Worm (Caenorhabditis elegans) whole organism, midembryonic: ENCODE measurements around the gene T08G2.2.
A peak's percentile ranks its signal among the peaks of the same experiment; 100 is the strongest.

Experiments used
- T22C8.4 ChIP-seq: fragments of 200-800 bp; sonication (Bioruptor generic); IDR thresholded peaks from 2 replicates; pipeline ENCODE4 v1.3.6; 2022; ENCODE audit warnings: missing genetic modification characterization, missing compliant biosample characterization
- cog-1 ChIP-seq: sonication (generic microtip); optimal IDR thresholded peaks from 2 replicates; lab custom pipeline; 2016; ENCODE audit warnings: missing genetic modification characterization, missing compliant biosample characterization
- flt-1 ChIP-seq: fragments of 200-800 bp; sonication (Bioruptor generic); IDR thresholded peaks from 2 replicates; pipeline ENCODE4 v1.3.6; 2022; ENCODE audit warnings: missing genetic modification characterization, missing compliant biosample characterization
- klf-2 ChIP-seq: fragments of 200-800 bp; sonication (Bioruptor generic); conservative IDR thresholded peaks from 2 replicates; pipeline ENCODE4 v1.3.6; 2022; ENCODE audit warnings: missing genetic modification reagents, missing genetic modification characterization, missing compliant biosample characterization
- med-1 ChIP-seq: sonication (generic microtip); optimal IDR thresholded peaks from 2 replicates; lab custom pipeline; 2017; ENCODE audit warnings: missing genetic modification characterization, mild to moderate bottlenecking, missing compliant biosample characterization, antibody characterized with exemption, missing genetic modification reagents; ENCODE audit not compliant: insufficient read depth
- ref-1 ChIP-seq: fragments of 200-800 bp; sonication (Bioruptor generic); conservative IDR thresholded peaks from 2 replicates; pipeline ENCODE4 v1.3.6; 2022; ENCODE audit warnings: missing genetic modification reagents, missing genetic modification characterization, missing compliant biosample characterization
- tab-1 ChIP-seq: fragments of 200-800 bp; sonication (Bioruptor generic); IDR thresholded peaks from 2 replicates; pipeline ENCODE4 v1.3.6; 2022; ENCODE audit warnings: missing genetic modification characterization, missing compliant biosample characterization
- ztf-23 ChIP-seq: fragments of 200-800 bp; sonication (Bioruptor generic); IDR thresholded peaks from 2 replicates; pipeline ENCODE4 v1.3.6; 2022; ENCODE audit warnings: missing genetic modification reagents, missing genetic modification characterization, missing compliant biosample characterization
- ztf-29 ChIP-seq: fragments of 200-800 bp; sonication (Bioruptor generic); IDR thresholded peaks from 2 replicates; pipeline ENCODE4 v1.3.6; 2022; ENCODE audit warnings: missing genetic modification reagents, missing genetic modification characterization, missing compliant biosample characterization

Gene T08G2.2

ce11 chrX:17185696-17186430 lies 23.3 kb downstream of the T08G2.2 start, which contains the start of gene sid-3:
Gene sid-3, plus strand, starts transcription at chrX:17186380.
- TF ChIP-seq klf-2 (GFP tag; lab: Robert Waterston, UW): no peak
- no peak for TF ChIP-seq cog-1 (tag; lab: Kevin White, UChicago)
- no peak for TF ChIP-seq tab-1 (GFP tag; lab: Robert Waterston, UW)
- TF ChIP-seq ref-1 (GFP tag; lab: Robert Waterston, UW): no peak
- TF ChIP-seq T22C8.4 (GFP tag; lab: Robert Waterston, UW): no peak
- TF ChIP-seq ztf-29 (GFP tag; lab: Robert Waterston, UW): no peak
- no peak for TF ChIP-seq flt-1 (GFP tag; lab: Robert Waterston, UW)
- TF ChIP-seq ztf-23 (GFP tag; lab: Robert Waterston, UW): no peak

DNA sequence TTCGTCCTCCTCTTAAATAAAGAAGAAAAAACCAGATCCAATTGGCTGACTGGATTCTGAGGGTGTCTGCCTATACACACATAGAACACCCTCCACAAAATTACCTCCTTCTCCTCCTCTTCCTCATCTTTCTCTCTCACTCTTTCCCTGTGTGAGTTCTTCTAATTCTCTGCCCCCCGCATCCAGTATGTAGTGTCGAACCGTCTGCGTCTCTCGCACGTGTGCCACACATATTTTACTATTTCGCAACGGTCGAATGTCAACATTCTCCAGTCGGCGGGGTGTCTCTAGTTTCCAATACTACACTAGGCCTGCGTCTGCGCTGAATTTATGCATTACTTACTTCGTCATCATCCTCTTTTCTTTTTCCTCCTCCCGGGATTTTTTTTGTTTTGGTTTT lies 24.8 kb downstream of the T08G2.2 start:
- TF ChIP-seq med-1 (GFP tag; lab: Kevin White, UChicago) (no peak), ztf-29 (GFP tag; lab: Robert Waterston, UW) (no peak), ztf-23 (GFP tag; lab: Robert Waterston, UW) (no peak), klf-2 (GFP tag; lab: Robert Waterston, UW) (no peak), ref-1 (GFP tag; lab: Robert Waterston, UW) (no peak), T22C8.4 (GFP tag; lab: Robert Waterston, UW) (no peak), flt-1 (GFP tag; lab: Robert Waterston, UW) (0 out of 2 replicates have a peak, but pooled peaks have one; percentile 47), tab-1 (GFP tag; lab: Robert Waterston, UW) (no peak), cog-1 (tag; lab: Kevin White, UChicago) (peak; percentile 53)

- TF ChIP-seq cog-1 (tag; lab: Kevin White, UChicago) (no peak), ztf-23 (GFP tag; lab: Robert Waterston, UW) (peak; percentile 48; the same call in 1 of the 2 replicates), ref-1 (GFP tag; lab: Robert Waterston, UW) (no peak), klf-2 (GFP tag; lab: Robert Waterston, UW) (no peak), med-1 (GFP tag; lab: Kevin White, UChicago) (no peak), ztf-29 (GFP tag; lab: Robert Waterston, UW) (no peak), flt-1 (GFP tag; lab: Robert Waterston, UW) (peak; percentile 62), tab-1 (GFP tag; lab: Robert Waterston, UW) (no peak), T22C8.4 (GFP tag; lab: Robert Waterston, UW) (no peak)
Measured at ce11 chrX:17181220-17181619, 27.9 kb downstream of the T08G2.2 start.

- TF ChIP-seq flt-1 (GFP tag; lab: Robert Waterston, UW) (no peak), ref-1 (GFP tag; lab: Robert Waterston, UW) (no peak), ztf-29 (GFP tag; lab: Robert Waterston, UW) (no peak), T22C8.4 (GFP tag; lab: Robert Waterston, UW) (no peak), med-1 (GFP tag; lab: Kevin White, UChicago) (no peak), cog-1 (tag; lab: Kevin White, UChicago) (no peak)
Measured at ce11 chrX:17180135-17180534, 29.0 kb downstream of the T08G2.2 start.

ce11 chrX:17178239-17178638 lies 30.9 kb downstream of the T08G2.2 start, which contains the start of gene B0302.2:
Gene B0302.2, plus strand, starts transcription at chrX:17178539.
- no peak for TF ChIP-seq T22C8.4 (GFP tag; lab: Robert Waterston, UW)
- no peak for TF ChIP-seq ztf-23 (GFP tag; lab: Robert Waterston, UW)
- TF ChIP-seq cog-1 (tag; lab: Kevin White, UChicago): no peak
- no peak for TF ChIP-seq ztf-29 (GFP tag; lab: Robert Waterston, UW)
- TF ChIP-seq klf-2 (GFP tag; lab: Robert Waterston, UW): no peak
- no peak for TF ChIP-seq med-1 (GFP tag; lab: Kevin White, UChicago)
- no peak for TF ChIP-seq ref-1 (GFP tag; lab: Robert Waterston, UW)
- no peak for TF ChIP-seq tab-1 (GFP tag; lab: Robert Waterston, UW)
- no peak for TF ChIP-seq flt-1 (GFP tag; lab: Robert Waterston, UW)

- TF ChIP-seq ztf-23 (GFP tag; lab: Robert Waterston, UW): no peak
- TF ChIP-seq ztf-29 (GFP tag; lab: Robert Waterston, UW): no peak
- no peak for TF ChIP-seq flt-1 (GFP tag; lab: Robert Waterston, UW)
- TF ChIP-seq med-1 (GFP tag; lab: Kevin White, UChicago): no peak
- TF ChIP-seq ref-1 (GFP tag; lab: Robert Waterston, UW): no peak
- no peak for TF ChIP-seq T22C8.4 (GFP tag; lab: Robert Waterston, UW)
- no peak for TF ChIP-seq klf-2 (GFP tag; lab: Robert Waterston, UW)
- no peak for TF ChIP-seq cog-1 (tag; lab: Kevin White, UChicago)
- TF ChIP-seq tab-1 (GFP tag; lab: Robert Waterston, UW): no peak
Measured at ce11 chrX:17176677-17177076, 32.5 kb downstream of the T08G2.2 start, which contains the start of gene B0302.4. Gene B0302.4, minus strand, starts transcription at chrX:17176777.

- no peak for TF ChIP-seq ref-1 (GFP tag; lab: Robert Waterston, UW)
- TF ChIP-seq T22C8.4 (GFP tag; lab: Robert Waterston, UW): no peak
- no peak for TF ChIP-seq flt-1 (GFP tag; lab: Robert Waterston, UW)
- no peak for TF ChIP-seq ztf-23 (GFP tag; lab: Robert Waterston, UW)
- no peak for TF ChIP-seq ztf-29 (GFP tag; lab: Robert Waterston, UW)
- TF ChIP-seq med-1 (GFP tag; lab: Kevin White, UChicago): no peak
- TF ChIP-seq klf-2 (GFP tag; lab: Robert Waterston, UW): no peak
- no peak for TF ChIP-seq tab-1 (GFP tag; lab: Robert Waterston, UW)
- no peak for TF ChIP-seq cog-1 (tag; lab: Kevin White, UChicago)
Measured at ce11 chrX:17170401-17170800, 38.8 kb downstream of the T08G2.2 start.

DNA sequence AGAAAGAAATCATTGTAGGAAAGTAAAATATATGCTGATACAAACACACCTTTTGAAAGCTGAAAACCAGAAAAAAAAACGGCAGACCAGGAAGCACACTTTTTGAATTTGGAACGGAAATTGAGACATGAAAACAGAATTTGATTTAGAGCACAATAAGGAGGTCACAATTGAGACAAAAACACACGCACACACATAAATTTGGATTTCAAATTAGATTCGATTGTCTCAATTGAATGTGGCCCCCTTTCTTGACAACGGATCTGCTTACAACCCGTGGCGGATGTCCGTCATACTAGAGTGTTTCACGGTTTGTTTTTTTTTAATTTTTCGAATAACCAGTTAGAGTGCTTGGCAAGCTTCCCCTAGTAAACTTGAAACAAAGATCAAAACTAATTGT lies 41.1 kb downstream of the T08G2.2 start:
- no peak for TF ChIP-seq cog-1 (tag; lab: Kevin White, UChicago)
- TF ChIP-seq flt-1 (GFP tag; lab: Robert Waterston, UW): no peak
- TF ChIP-seq tab-1 (GFP tag; lab: Robert Waterston, UW): no peak
- no peak for TF ChIP-seq T22C8.4 (GFP tag; lab: Robert Waterston, UW)
- no peak for TF ChIP-seq klf-2 (GFP tag; lab: Robert Waterston, UW)
- TF ChIP-seq ztf-29 (GFP tag; lab: Robert Waterston, UW): no peak
- TF ChIP-seq ztf-23 (GFP tag; lab: Robert Waterston, UW): no peak
- TF ChIP-seq ref-1 (GFP tag; lab: Robert Waterston, UW): no peak
- no peak for TF ChIP-seq med-1 (GFP tag; lab: Kevin White, UChicago)
